Worm (Caenorhabditis elegans) whole organism, mixed stage, embryonic: ENCODE measurements around the gene clec-50.

Experiments used
- ham-2 ChIP-seq: fragments of 200-800 bp; sonication (Bioruptor generic); optimal IDR thresholded peaks from 2 replicates; lab custom pipeline; 2018; ENCODE audit warnings: mild to moderate bottlenecking, missing genetic modification characterization, missing compliant biosample characterization
- nhr-28 ChIP-seq: fragments of 150-350 bp; optimal IDR thresholded peaks from 2 replicates; lab custom pipeline; 2014; ENCODE audit warnings: missing biosample characterization, missing genetic modification characterization

DNA sequence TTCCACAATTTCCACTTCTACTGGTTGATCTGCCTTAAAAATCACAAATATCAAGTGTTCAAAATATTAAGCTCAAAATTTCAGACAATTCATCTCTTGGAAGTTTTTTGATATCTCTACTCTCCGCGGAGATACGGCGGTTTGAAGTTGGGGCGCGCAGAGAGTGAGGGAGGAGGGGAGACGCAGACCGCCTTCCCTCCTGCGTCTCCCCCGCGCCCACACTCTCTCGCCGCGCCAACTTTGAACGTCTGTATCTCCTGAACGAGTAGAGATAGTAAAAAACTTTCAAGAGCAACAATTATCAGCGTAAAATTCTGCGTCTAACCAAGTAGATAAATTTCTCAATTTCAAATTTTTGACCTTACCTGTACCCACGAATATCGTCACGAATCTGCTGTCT is 27.2 kb downstream of the clec-50 start:
- TF ChIP-seq nhr-28 (tag; lab: Kevin White, UChicago), result no peak
- TF ChIP-seq ham-2 (GFP tag; lab: Kevin White, UChicago), result no peak
